Worm (Caenorhabditis elegans): Measurements from ENCODE around the gene set-2.

set-2 gene

DNA sequence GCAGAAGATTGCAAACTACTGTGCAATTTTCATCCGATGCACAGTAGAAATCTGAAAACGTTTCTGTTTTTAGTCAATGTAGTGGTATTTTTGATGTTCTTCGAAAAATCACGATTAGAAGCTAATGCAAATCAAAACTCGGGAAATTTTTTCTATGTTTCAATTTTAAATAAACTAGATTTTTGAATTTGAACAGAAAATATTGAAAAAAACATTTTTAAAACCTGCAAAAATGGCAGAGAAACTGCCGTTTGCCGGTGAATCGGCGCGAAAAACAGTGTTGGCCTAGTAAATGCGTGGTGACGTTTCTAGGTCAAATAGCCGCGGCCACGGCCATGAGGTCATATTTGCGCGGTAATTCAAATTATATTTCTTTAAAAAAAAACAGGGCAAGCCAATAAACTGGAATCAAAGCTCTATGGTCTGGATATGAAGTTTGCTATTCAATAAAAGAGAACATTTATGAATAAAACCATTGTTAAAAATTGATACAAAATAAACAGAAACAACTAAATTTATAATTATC is at the start of gene set-2:
Gene set-2, minus strand, starts transcription at position 51 of the 526 bp plus-strand sequence.
- peak; percentile 87 for TF ChIP-seq tbx-7 (tag; optimal IDR thresholded peaks at IDR 0.05)
- no peak for TF ChIP-seq Y22D7AL.16 (tag; optimal IDR thresholded peaks at IDR 0.05)
- TF ChIP-seq ceh-48 (tag; optimal IDR thresholded peaks at IDR 0.05): no peak
- no peak for TF ChIP-seq hlh-30 (tag; optimal IDR thresholded peaks at IDR 0.05; ENCODE audit: insufficient read depth)
- no peak for TF ChIP-seq che-1 (tag; optimal IDR thresholded peaks at IDR 0.05)
- TF ChIP-seq nhr-11 (tag; optimal IDR thresholded peaks at IDR 0.05): no peak
- peak; percentile 93 for TF ChIP-seq tbx-2 (tag; optimal IDR thresholded peaks at IDR 0.05)
- TF ChIP-seq ceh-14 (tag; optimal IDR thresholded peaks at IDR 0.05): peak; percentile 34
- TF ChIP-seq ztf-16 (tag; optimal IDR thresholded peaks at IDR 0.05): no peak
- TF ChIP-seq ceh-22 (tag; optimal IDR thresholded peaks at IDR 0.05): no peak
- TF ChIP-seq syd-9 (tag; optimal IDR thresholded peaks at IDR 0.05): no peak
- TF ChIP-seq nfya-1 (tag; optimal IDR thresholded peaks at IDR 0.05): peak; percentile 32
- no peak for TF ChIP-seq odd-2 (tag; optimal IDR thresholded peaks at IDR 0.05)
- peak; percentile 91 for TF ChIP-seq C08G9.2 (tag; optimal IDR thresholded peaks at IDR 0.05)
- peak; percentile 71 for TF ChIP-seq ref-2 (tag; optimal IDR thresholded peaks at IDR 0.05)
- no peak for TF ChIP-seq T23F11.4 (GFP tag; optimal IDR thresholded peaks at IDR 0.05)
- peak; percentile 9 for TF ChIP-seq pha-2 (tag; optimal IDR thresholded peaks at IDR 0.05)
- TF ChIP-seq ceh-30 (tag; optimal IDR thresholded peaks at IDR 0.05): no peak
- TF ChIP-seq rnt-1 (tag; optimal IDR thresholded peaks at IDR 0.05): peak; percentile 55
- peak; percentile 33 for TF ChIP-seq F13H6.1 (tag; optimal IDR thresholded peaks at IDR 0.05)
- no peak for TF ChIP-seq npax-4 (tag; optimal IDR thresholded peaks at IDR 0.05)
- no peak for TF ChIP-seq lin-11 (tag; optimal IDR thresholded peaks at IDR 0.05)
- TF ChIP-seq unc-42 (tag; optimal IDR thresholded peaks at IDR 0.05): peak; percentile 24
- peak; percentile 92 for TF ChIP-seq ceh-2 (tag; optimal IDR thresholded peaks at IDR 0.05)
- peak; percentile 35 for TF ChIP-seq ttx-3 (tag; optimal IDR thresholded peaks at IDR 0.05)
- no peak for TF ChIP-seq ama-1 (optimal IDR thresholded peaks at IDR 0.05)
- TF ChIP-seq eyg-1 (tag; optimal IDR thresholded peaks at IDR 0.05): peak; percentile 44
- no peak for TF ChIP-seq gmeb-2 (tag; optimal IDR thresholded peaks at IDR 0.05)
- no peak for TF ChIP-seq ceh-18 (tag; optimal IDR thresholded peaks at IDR 0.05)
- no peak for TF ChIP-seq ceh-9 (tag; optimal IDR thresholded peaks at IDR 0.05)
- TF ChIP-seq unc-3 (GFP tag; conservative IDR thresholded peaks at IDR 0.05): no peak
- no peak for TF ChIP-seq unc-3 (tag; optimal IDR thresholded peaks at IDR 0.05)
- TF ChIP-seq K02D7.2 (tag; optimal IDR thresholded peaks at IDR 0.05): no peak
- peak; percentile 67 for TF ChIP-seq elt-2 (tag; optimal IDR thresholded peaks at IDR 0.05)
- peak; percentile 62 for TF ChIP-seq fax-1 (tag; optimal IDR thresholded peaks at IDR 0.05)
- no peak for TF ChIP-seq unc-55 (GFP tag; optimal IDR thresholded peaks at IDR 0.05)
- TF ChIP-seq nhr-232 (tag; optimal IDR thresholded peaks at IDR 0.05): no peak
- TF ChIP-seq ceh-31 (tag; optimal IDR thresholded peaks at IDR 0.05): peak; percentile 93
- no peak for TF ChIP-seq dve-1 (tag; optimal IDR thresholded peaks at IDR 0.05)
- no peak for TF ChIP-seq pat-9 (tag; optimal IDR thresholded peaks at IDR 0.05)
- TF ChIP-seq madf-2 (tag; optimal IDR thresholded peaks at IDR 0.05): no peak
- TF ChIP-seq sdc-2 (tag; optimal IDR thresholded peaks at IDR 0.05): peak; percentile 51
- TF ChIP-seq ceh-6 (GFP tag; optimal IDR thresholded peaks at IDR 0.05): no peak
- TF ChIP-seq ets-4 (tag; optimal IDR thresholded peaks at IDR 0.05): peak; percentile 91
- TF ChIP-seq ceh-24 (tag; optimal IDR thresholded peaks at IDR 0.05): no peak
- TF ChIP-seq sox-4 (tag; optimal IDR thresholded peaks at IDR 0.05): no peak
- no peak for TF ChIP-seq fkh-10 (GFP tag; optimal IDR thresholded peaks at IDR 0.05)
- no peak for TF ChIP-seq unc-86 (tag; optimal IDR thresholded peaks at IDR 0.05)
- no peak for TF ChIP-seq pha-4 (tag; optimal IDR thresholded peaks at IDR 0.05)
- TF ChIP-seq K09A11.1 (tag; optimal IDR thresholded peaks at IDR 0.05; ENCODE audit: insufficient read depth): no peak
- TF ChIP-seq hlh-15 (tag; optimal IDR thresholded peaks at IDR 0.05): no peak
- peak; percentile 60 for TF ChIP-seq hlh-8 (tag; optimal IDR thresholded peaks at IDR 0.05)
- no peak for TF ChIP-seq ceh-45 (GFP tag; IDR thresholded peaks at IDR 0.05)
- TF ChIP-seq pqm-1 (tag; optimal IDR thresholded peaks at IDR 0.05): no peak
